Fruit fly (Drosophila melanogaster): ENCODE measurements around the gene CG33116.

The CG33116 gene

DNA sequence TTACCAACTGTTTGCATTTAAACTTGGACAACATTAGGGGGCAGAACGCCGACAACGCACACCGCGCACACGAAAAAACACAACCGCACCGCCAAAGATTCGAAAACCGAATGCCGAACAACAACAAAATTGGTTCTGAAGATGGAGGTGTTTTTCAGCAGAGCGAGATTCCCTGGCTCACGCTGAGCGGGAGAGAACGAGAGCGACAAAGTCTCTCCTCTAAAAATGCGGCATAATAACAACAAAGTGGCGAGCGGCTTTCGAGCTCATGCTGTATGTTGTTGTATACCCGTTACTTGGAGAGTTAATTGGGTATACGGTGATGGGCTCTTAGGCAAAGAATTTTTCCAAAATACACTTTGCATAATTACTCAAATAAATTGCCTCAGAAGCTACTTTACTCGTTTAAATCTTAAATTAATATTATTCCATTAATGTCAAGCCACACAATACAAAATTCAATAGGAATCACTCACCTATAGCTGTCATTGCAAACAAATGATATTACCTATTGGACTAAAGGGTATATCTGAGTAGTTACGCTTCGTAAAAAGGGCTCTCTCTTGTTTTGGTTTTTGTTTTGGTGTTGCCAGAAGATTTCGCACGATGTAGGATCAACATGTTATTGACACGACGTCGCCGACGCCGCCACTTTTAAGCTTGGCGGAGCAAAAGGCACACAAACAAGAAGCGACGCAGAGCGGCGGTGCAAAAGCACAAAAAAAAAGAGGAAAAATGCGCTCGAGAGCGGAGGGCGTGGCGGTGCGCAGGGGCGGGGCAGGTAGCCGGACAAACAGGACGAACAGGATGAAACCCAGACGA is 39.4 kb downstream of the CG33116 start (continued):
- TF ChIP-seq HLH54F (GFP tag; optimal IDR thresholded peaks at IDR 0.05) (peak; percentile 71), CG11247 (GFP tag; IDR thresholded peaks at IDR 0.05) (no peak), Fer1 (GFP tag; optimal IDR thresholded peaks at IDR 0.05) (peak; percentile 84), HLH4C (GFP tag; IDR thresholded peaks at IDR 0.05; ENCODE audit: partially characterized antibody) (0 out of 3 replicates have a peak, but pooled peaks have one; percentile 33), CG31224 (GFP tag; IDR thresholded peaks at IDR 0.05) (peak; percentile 60; the same call in 1 of the 2 replicates), CG6765 (GFP tag; optimal IDR thresholded peaks at IDR 0.05) (peak; percentile 45), chm (GFP tag; IDR thresholded peaks at IDR 0.05) (peak; percentile 53; the same call in 1 of the 2 replicates), Camta (GFP tag; optimal IDR thresholded peaks at IDR 0.05) (peak; percentile 63), CG3838 (GFP tag; optimal IDR thresholded peaks at IDR 0.05) (no peak), CG9437 (GFP tag; optimal IDR thresholded peaks at IDR 0.05) (peak; percentile 2), vvl (GFP tag; IDR thresholded peaks at IDR 0.05) (0 out of 2 replicates have a peak, but pooled peaks have one; percentile 50), wek (GFP tag; optimal IDR thresholded peaks at IDR 0.05) (no peak), CG5245 (GFP tag; optimal IDR thresholded peaks at IDR 0.05) (peak; percentile 48), MBD-R2 (GFP tag; IDR thresholded peaks at IDR 0.05) (peak; percentile 46; the same call in 1 of the 2 replicates), CG6689 (GFP tag; IDR thresholded peaks at IDR 0.05) (peak; percentile 71), luna (GFP tag; optimal IDR thresholded peaks at IDR 0.05) (no peak), CG2129 (GFP tag; IDR thresholded peaks at IDR 0.05; ENCODE audit: partially characterized antibody) (no peak), Mes4 (GFP tag; optimal IDR thresholded peaks at IDR 0.05) (no peak), CG2202 (tag; optimal IDR thresholded peaks at IDR 0.05) (peak; percentile 42), inv (GFP tag; IDR thresholded peaks at IDR 0.05; ENCODE audit: partially characterized antibody) (no peak), CG12769 (tag; optimal IDR thresholded peaks at IDR 0.05) (peak; percentile 78), h (optimal IDR thresholded peaks at IDR 0.05) (no peak), tup (GFP tag; optimal IDR thresholded peaks at IDR 0.05) (peak; percentile 20), CG9797 (GFP tag; optimal IDR thresholded peaks at IDR 0.05) (no peak), Stat92E (GFP tag; optimal IDR thresholded peaks at IDR 0.05) (no peak), run (tag; optimal IDR thresholded peaks at IDR 0.05) (no peak), ftz-f1 (GFP tag; optimal IDR thresholded peaks at IDR 0.05) (peak; percentile 9), CG1233 (GFP tag; optimal IDR thresholded peaks at IDR 0.05) (peak; percentile 43), CG1647 (GFP tag; optimal IDR thresholded peaks at IDR 0.05) (peak; percentile 19), CG13775 (GFP tag; optimal IDR thresholded peaks at IDR 0.05) (peak; percentile 74), Trl (optimal IDR thresholded peaks at IDR 0.05) (peak; percentile 86 to 94), Trl (GFP tag; optimal IDR thresholded peaks at IDR 0.05) (peak; percentile 55), ci (GFP tag; IDR thresholded peaks at IDR 0.05) (no peak), Abd-B (GFP tag; optimal IDR thresholded peaks at IDR 0.05) (peak; percentile 49), C15 (GFP tag; IDR thresholded peaks at IDR 0.05) (no peak), D19B (GFP tag; optimal IDR thresholded peaks at IDR 0.05) (peak; percentile 100), pfk (GFP tag; optimal IDR thresholded peaks at IDR 0.05) (peak; percentile 60), chinmo (GFP tag; IDR thresholded peaks at IDR 0.05; ENCODE audit: partially characterized antibody) (0 out of 4 replicates have a peak, but pooled peaks have one; percentile 55), CG9876 (GFP tag; optimal IDR thresholded peaks at IDR 0.05) (no peak), schlank (tag; optimal IDR thresholded peaks at IDR 0.05) (peak; percentile 55), ttk (GFP tag; IDR thresholded peaks at IDR 0.05) (0 out of 2 replicates have a peak, but pooled peaks have one; percentile 6), CG3995 (GFP tag; optimal IDR thresholded peaks at IDR 0.05) (no peak), CG11696 (GFP tag; IDR thresholded peaks at IDR 0.05) (no peak), CG12236 (GFP tag; optimal IDR thresholded peaks at IDR 0.05) (peak; percentile 30), stwl (tag; optimal IDR thresholded peaks at IDR 0.05) (no peak), Poxn (GFP tag; IDR thresholded peaks at IDR 0.05) (no peak), CG10431 (GFP tag; optimal IDR thresholded peaks at IDR 0.05) (no peak), sob (GFP tag; IDR thresholded peaks at IDR 0.05) (peak; percentile 28; the same call in 1 of the 2 replicates), CG16813 (GFP tag; IDR thresholded peaks at IDR 0.05; ENCODE audit: partially characterized antibody) (no peak)
